Fruit fly (Drosophila melanogaster) whole organism, embryonic: ENCODE data around the gene CG1910.

ENCODE experiments used
- ATbp ChIP-seq: fragments of 200-800 bp; sonication (Bioruptor generic); optimal IDR thresholded peaks from 2 replicates; lab custom pipeline; 2017; ENCODE audit warnings: missing biosample characterization, mild to moderate bottlenecking, missing genetic modification characterization, missing genetic modification reagents
- CG11695 ChIP-seq: fragments of 200-800 bp; sonication (Bioruptor generic); IDR thresholded peaks from 3 replicates; pipeline ENCODE4 v1.3.6; 2022; ENCODE audit warnings: missing biosample characterization, missing genetic modification characterization
- CG12155 ChIP-seq: fragments of 200-800 bp; sonication (Bioruptor generic); optimal IDR thresholded peaks from 3 replicates; lab custom pipeline; 2016; ENCODE audit warnings: missing biosample characterization, missing genetic modification characterization
- CG12219 ChIP-seq: fragments of 200-800 bp; sonication (Bioruptor generic); optimal IDR thresholded peaks from 3 replicates; lab custom pipeline; 2018; ENCODE audit warnings: missing biosample characterization, mild to moderate bottlenecking, missing genetic modification characterization
- CG12236 ChIP-seq: fragments of 200-800 bp; sonication (Bioruptor generic); optimal IDR thresholded peaks from 2 replicates; lab custom pipeline; 2016; ENCODE audit warnings: missing biosample characterization, missing genetic modification characterization
- CG1233 ChIP-seq: fragments of 200-800 bp; sonication (Bioruptor generic); optimal IDR thresholded peaks from 4 replicates; lab custom pipeline; 2018; ENCODE audit warnings: missing biosample characterization, mild to moderate bottlenecking, missing genetic modification characterization
- CG13624 ChIP-seq: fragments of 200-800 bp; sonication (Bioruptor generic); optimal IDR thresholded peaks from 2 replicates; lab custom pipeline; 2016; ENCODE audit warnings: missing biosample characterization, missing genetic modification characterization
- CG14965 ChIP-seq: fragments of 200-800 bp; sonication (Bioruptor generic); optimal IDR thresholded peaks from 2 replicates; lab custom pipeline; 2016; ENCODE audit warnings: missing biosample characterization, missing genetic modification characterization, borderline replicate concordance
- CG16779 ChIP-seq: fragments of 200-800 bp; sonication (Bioruptor generic); IDR thresholded peaks from 2 replicates; pipeline ENCODE4 v1.3.6; 2022; ENCODE audit warnings: missing biosample characterization, missing genetic modification characterization
- CG16863 ChIP-seq: fragments of 200-800 bp; sonication (Bioruptor generic); optimal IDR thresholded peaks from 3 replicates; lab custom pipeline; 2016; ENCODE audit warnings: missing biosample characterization, missing genetic modification characterization
- CG17328 ChIP-seq: fragments of 200-800 bp; sonication (Bioruptor generic); IDR thresholded peaks from 2 replicates; pipeline ENCODE4 v1.3.6; 2022; ENCODE audit warnings: missing biosample characterization, missing genetic modification characterization
- CG17568 ChIP-seq: fragments of 200-800 bp; sonication (Bioruptor generic); optimal IDR thresholded peaks from 2 replicates; lab custom pipeline; 2018; ENCODE audit warnings: missing biosample characterization, mild to moderate bottlenecking, missing genetic modification characterization, moderate library complexity
- CG17912 ChIP-seq: fragments of 200-800 bp; sonication (Bioruptor generic); optimal IDR thresholded peaks from 2 replicates; lab custom pipeline; 2018; ENCODE audit warnings: missing biosample characterization, mild to moderate bottlenecking, missing genetic modification characterization
- CG2889 ChIP-seq: fragments of 200-800 bp; sonication (Bioruptor generic); IDR thresholded peaks from 3 replicates; pipeline ENCODE4 v1.3.6; 2022; ENCODE audit warnings: missing biosample characterization, missing genetic modification characterization
- CG30020 ChIP-seq: fragments of 200-800 bp; optimal IDR thresholded peaks from 2 replicates; lab custom pipeline; 2019; ENCODE audit warnings: missing biosample characterization, mild to moderate bottlenecking, missing genetic modification characterization, moderate library complexity
- CG5953 ChIP-seq: fragments of 200-800 bp; sonication (Bioruptor generic); IDR thresholded peaks from 2 replicates; pipeline ENCODE4 v1.3.6; 2022; ENCODE audit warnings: missing biosample characterization, missing genetic modification characterization
- CG6654 ChIP-seq: fragments of 200-800 bp; sonication (Bioruptor generic); optimal IDR thresholded peaks from 2 replicates; lab custom pipeline; 2017; ENCODE audit warnings: missing biosample characterization, mild to moderate bottlenecking, missing genetic modification characterization
- CG8478 ChIP-seq: fragments of >200 bp; optimal IDR thresholded peaks from 2 replicates; lab custom pipeline; 2018
- CG8924 ChIP-seq: fragments of 200-800 bp; optimal IDR thresholded peaks from 3 replicates; lab custom pipeline; 2019; ENCODE audit warnings: missing biosample characterization, mild to moderate bottlenecking, missing genetic modification characterization, moderate library complexity
- CoRest ChIP-seq: fragments of 200-800 bp; sonication (Bioruptor generic); optimal IDR thresholded peaks from 3 replicates; lab custom pipeline; 2018; ENCODE audit warnings: missing biosample characterization, mild to moderate bottlenecking, missing genetic modification characterization, moderate library complexity
- Dek ChIP-seq: fragments of 200-800 bp; sonication (Bioruptor generic); optimal IDR thresholded peaks from 3 replicates; lab custom pipeline; 2019; ENCODE audit warnings: missing biosample characterization, mild to moderate bottlenecking, missing genetic modification characterization, moderate library complexity
- E2f1 ChIP-seq: fragments of 200-800 bp; sonication (Bioruptor generic); IDR thresholded peaks from 2 replicates; pipeline ENCODE4 v1.3.6; 2022; ENCODE audit warnings: missing biosample characterization, missing genetic modification characterization
- Eip74EF ChIP-seq, 2 experiments: fragments of 200-800 bp in 1 of 2; fragments of >200 bp in 1 of 2; sonication (Bioruptor generic) in 1 of 2; optimal IDR thresholded peaks; 2 replicates each; lab custom pipeline; 2017 to 2019; ENCODE audit warnings: missing biosample characterization in 2 of 2, missing genetic modification characterization in 2 of 2, mild to moderate bottlenecking in 1 of 2, moderate library complexity in 1 of 2
- Hand ChIP-seq: fragments of 200-800 bp; sonication (Bioruptor generic); optimal IDR thresholded peaks from 2 replicates; lab custom pipeline; 2017; ENCODE audit warnings: mild to moderate bottlenecking, missing biosample characterization, missing genetic modification reagents, missing genetic modification characterization
- Hmx ChIP-seq: fragments of 200-800 bp; sonication (Bioruptor generic); optimal IDR thresholded peaks from 2 replicates; lab custom pipeline; 2016; ENCODE audit warnings: missing biosample characterization, missing genetic modification characterization
- Mrtf ChIP-seq: fragments of 200-800 bp; sonication (Bioruptor generic); IDR thresholded peaks from 3 replicates; pipeline ENCODE4 v1.3.6; 2022; ENCODE audit warnings: missing biosample characterization, missing genetic modification characterization
- NC2β ChIP-seq: fragments of 200-800 bp; sonication (Bioruptor generic); optimal IDR thresholded peaks from 2 replicates; lab custom pipeline; 2016; ENCODE audit warnings: missing biosample characterization, missing genetic modification characterization
- Neu2 ChIP-seq: fragments of 200-800 bp; sonication (Bioruptor generic); optimal IDR thresholded peaks from 3 replicates; lab custom pipeline; 2016; ENCODE audit warnings: missing biosample characterization, missing genetic modification characterization, borderline replicate concordance
- NfI ChIP-seq: fragments of 200-800 bp; sonication (Bioruptor generic); optimal IDR thresholded peaks from 3 replicates; lab custom pipeline; 2018; ENCODE audit warnings: missing biosample characterization, mild to moderate bottlenecking, missing genetic modification characterization, moderate library complexity
- Ssrp ChIP-seq: fragments of 200-800 bp; sonication (Bioruptor generic); optimal IDR thresholded peaks from 2 replicates; lab custom pipeline; 2018; ENCODE audit warnings: missing biosample characterization, mild to moderate bottlenecking, missing genetic modification characterization, moderate library complexity
- Stat92E ChIP-seq, 3 experiments: fragments of >200 bp in 2 of 3; fragments of 200-800 bp in 1 of 3; sonication (Bioruptor generic) in 1 of 3; optimal IDR thresholded peaks; 2 replicates each; lab custom pipeline; 2017 to 2019; ENCODE audit warnings: missing biosample characterization in 3 of 3, missing genetic modification characterization in 3 of 3, mild to moderate bottlenecking in 1 of 3, moderate library complexity in 1 of 3
- YL-1 ChIP-seq: fragments of 200-800 bp; sonication (Bioruptor generic); optimal IDR thresholded peaks from 3 replicates; lab custom pipeline; 2017; ENCODE audit warnings: missing biosample characterization, mild to moderate bottlenecking, missing genetic modification characterization
- ara ChIP-seq: fragments of 200-800 bp; sonication (Bioruptor generic); IDR thresholded peaks from 2 replicates; pipeline ENCODE4 v1.3.6; 2022; ENCODE audit warnings: missing biosample characterization, missing genetic modification characterization
- btn ChIP-seq: fragments of 200-800 bp; sonication (Bioruptor generic); optimal IDR thresholded peaks from 2 replicates; lab custom pipeline; 2016; ENCODE audit warnings: missing biosample characterization, missing genetic modification characterization
- da ChIP-seq: fragments of 200-800 bp; sonication (Bioruptor generic); optimal IDR thresholded peaks from 2 replicates; lab custom pipeline; 2016; ENCODE audit warnings: missing biosample characterization, missing genetic modification characterization
- dati ChIP-seq: fragments of 200-800 bp; sonication (Bioruptor generic); IDR thresholded peaks from 2 replicates; pipeline ENCODE4 v1.3.6; 2022; ENCODE audit warnings: missing biosample characterization, missing genetic modification characterization
- en ChIP-seq: fragments of 200-800 bp; sonication (Bioruptor generic); optimal IDR thresholded peaks from 2 replicates; lab custom pipeline; 2016; ENCODE audit warnings: missing biosample characterization, missing genetic modification characterization
- gcm2 ChIP-seq: fragments of 200-800 bp; sonication (Bioruptor generic); optimal IDR thresholded peaks from 2 replicates; lab custom pipeline; 2016; ENCODE audit warnings: missing biosample characterization, missing genetic modification characterization
- gsb ChIP-seq: fragments of 200-800 bp; sonication (Bioruptor generic); IDR thresholded peaks from 2 replicates; pipeline ENCODE4 v1.3.6; 2022; ENCODE audit warnings: missing biosample characterization, missing genetic modification characterization
- hb ChIP-seq: fragments of 200-800 bp; sonication (Bioruptor generic); IDR thresholded peaks from 3 replicates; pipeline ENCODE4 v1.3.6; 2022; ENCODE audit warnings: missing biosample characterization, missing genetic modification characterization; ENCODE audit not compliant: partially characterized antibody
- knrl ChIP-seq: fragments of 200-800 bp; sonication (Bioruptor generic); IDR thresholded peaks from 3 replicates; pipeline ENCODE4 v1.3.6; 2022; ENCODE audit warnings: missing biosample characterization, missing genetic modification characterization; ENCODE audit not compliant: partially characterized antibody
- nmo ChIP-seq: fragments of 200-800 bp; sonication (Bioruptor generic); optimal IDR thresholded peaks from 2 replicates; lab custom pipeline; 2018; ENCODE audit warnings: missing biosample characterization, mild to moderate bottlenecking, missing genetic modification characterization, moderate library complexity
- pita ChIP-seq: fragments of 200-800 bp; sonication (Bioruptor generic); optimal IDR thresholded peaks from 2 replicates; lab custom pipeline; 2017; ENCODE audit warnings: missing biosample characterization, mild to moderate bottlenecking, missing genetic modification characterization
- schlank ChIP-seq: fragments of 200-800 bp; sonication (Bioruptor generic); optimal IDR thresholded peaks from 2 replicates; lab custom pipeline; 2018; ENCODE audit warnings: missing biosample characterization, mild to moderate bottlenecking, missing genetic modification characterization
- slou ChIP-seq: fragments of 200-800 bp; sonication (Bioruptor generic); optimal IDR thresholded peaks from 3 replicates; lab custom pipeline; 2016; ENCODE audit warnings: missing biosample characterization, missing genetic modification characterization
- tgo ChIP-seq: fragments of 200-800 bp; sonication (Bioruptor generic); IDR thresholded peaks from 3 replicates; pipeline ENCODE4 v1.3.6; 2022; ENCODE audit warnings: missing biosample characterization, missing genetic modification characterization
- unc-4 ChIP-seq: fragments of 200-800 bp; sonication (Bioruptor generic); IDR thresholded peaks from 2 replicates; pipeline ENCODE4 v1.3.6; 2022; ENCODE audit warnings: missing biosample characterization, missing genetic modification characterization; ENCODE audit not compliant: partially characterized antibody
- zen ChIP-seq: fragments of 200-800 bp; sonication (Bioruptor generic); optimal IDR thresholded peaks from 3 replicates; lab custom pipeline; 2018; ENCODE audit warnings: missing biosample characterization, mild to moderate bottlenecking, missing genetic modification characterization, moderate library complexity

CG1910 gene

DNA sequence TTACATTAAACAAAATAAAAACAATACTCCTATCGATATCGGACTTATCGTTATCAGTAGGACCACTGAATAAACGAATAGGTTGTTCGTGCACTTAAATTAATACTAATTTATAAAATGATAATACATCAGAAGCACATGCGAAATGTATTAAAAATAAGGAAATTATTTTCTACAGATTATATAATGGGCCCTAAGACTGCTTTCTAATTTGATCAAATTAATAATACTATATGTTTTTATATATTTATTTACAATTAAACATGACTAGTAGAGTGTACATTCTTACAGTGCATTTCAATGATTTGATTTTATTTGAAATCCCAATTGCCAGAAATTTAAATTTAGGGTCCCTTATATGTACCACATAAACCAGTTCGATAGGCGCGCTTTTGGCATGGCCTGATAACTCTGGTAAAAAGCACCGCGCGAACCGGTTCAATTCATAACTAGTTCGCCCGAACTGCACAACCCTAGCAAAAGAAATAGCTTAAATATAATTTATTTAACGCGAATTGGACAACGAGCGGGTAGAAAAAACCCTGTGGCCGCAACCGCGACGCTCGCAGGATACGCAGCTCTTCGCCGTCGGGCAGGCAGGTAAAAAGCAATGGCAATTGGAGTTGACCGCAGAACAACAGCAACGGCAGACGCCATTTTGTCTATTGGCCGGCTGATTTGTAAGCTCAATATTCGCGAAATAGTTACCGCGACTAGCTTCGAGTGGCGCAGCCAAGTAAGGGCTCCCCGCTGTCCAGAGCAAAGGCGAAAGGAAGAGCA, 29.3 kb downstream of the CG1910 start, which contains the start of the genes CG2126 and faf (continued):
- peak; percentile 42 for TF ChIP-seq CG17912 (GFP tag; lab: Kevin White, UChicago)
- TF ChIP-seq CG16779 (GFP tag; lab: Robert Waterston, UW): no peak
- peak; percentile 64 for TF ChIP-seq zen (tag; lab: Kevin White, UChicago)
- peak; percentile 62; the same call in 1 of the 2 replicates for TF ChIP-seq ara
- TF ChIP-seq CG17568: no peak
- peak; percentile 13 for TF ChIP-seq CG16863
- peak; percentile 16 for TF ChIP-seq slou
- TF ChIP-seq unc-4 (GFP tag; lab: Robert Waterston, UW): peak; percentile 50; the same call in 1 of the 2 replicates
- TF ChIP-seq NC2β (GFP tag; lab: Kevin White, UChicago): peak; percentile 49
- no peak for TF ChIP-seq Hmx
- TF ChIP-seq Neu2 (GFP tag; lab: Kevin White, UChicago): no peak
- TF ChIP-seq hb (GFP tag; lab: Robert Waterston, UW): no peak
- TF ChIP-seq CG5953 (GFP tag; lab: Robert Waterston, UW): 0 out of 2 replicates have a peak, but pooled peaks have one; percentile 29
- peak; percentile 41 for TF ChIP-seq schlank (tag; lab: Kevin White, UChicago)
- TF ChIP-seq CG11695 (GFP tag; lab: Robert Waterston, UW): peak; percentile 76; the same call in 2 of the 3 replicates
- peak; percentile 90 for TF ChIP-seq CG8924
- TF ChIP-seq CG2889 (GFP tag; lab: Robert Waterston, UW): peak; percentile 56; the same call in 2 of the 3 replicates
- TF ChIP-seq tgo (GFP tag; lab: Robert Waterston, UW): peak; percentile 75
- TF ChIP-seq Dek: peak; percentile 79
- no peak for TF ChIP-seq pita (GFP tag; lab: Kevin White, UChicago)
- peak; percentile 23 for TF ChIP-seq Hand (GFP tag; lab: Kevin White, UChicago)
- TF ChIP-seq Ssrp (tag; lab: Kevin White, UChicago): peak; percentile 80
- no peak for TF ChIP-seq dati (GFP tag; lab: Robert Waterston, UW)
- TF ChIP-seq en: no peak
- TF ChIP-seq Eip74EF (GFP tag; optimal IDR thresholded peaks at IDR 0.05; lab: Kevin White, UChicago): peak in 1 of 2 experiments; percentile 62
- TF ChIP-seq Mrtf: peak; percentile 47; the same call in 1 of the 3 replicates
- no peak for TF ChIP-seq CG14965 (GFP tag; lab: Kevin White, UChicago)
- peak; percentile 76 for TF ChIP-seq CG17328 (GFP tag; lab: Robert Waterston, UW)
- TF ChIP-seq CG13624: peak; percentile 37
- TF ChIP-seq CG6654 (GFP tag; lab: Kevin White, UChicago): peak; percentile 29
- no peak for TF ChIP-seq ATbp (GFP tag; lab: Kevin White, UChicago)
- no peak for TF ChIP-seq Stat92E (GFP tag; optimal IDR thresholded peaks at IDR 0.05; lab: Kevin White, UChicago)
- peak; percentile 43; the same call in 2 of the 3 replicates for TF ChIP-seq knrl (GFP tag; lab: Robert Waterston, UW)
- peak; percentile 75 for TF ChIP-seq CG12155 (GFP tag; lab: Kevin White, UChicago)
- TF ChIP-seq nmo (GFP tag; lab: Kevin White, UChicago): peak; percentile 88
- peak; percentile 50; the same call in 1 of the 2 replicates for TF ChIP-seq gsb
- TF ChIP-seq da: no peak
- TF ChIP-seq CG8478 (lab: Kevin White, UChicago): no peak
- TF ChIP-seq YL-1 (GFP tag; lab: Kevin White, UChicago): peak; percentile 12
- no peak for TF ChIP-seq CG12236 (GFP tag; lab: Kevin White, UChicago)
- peak; percentile 86 for TF ChIP-seq CoRest (tag; lab: Kevin White, UChicago)
- peak; percentile 66 for TF ChIP-seq E2f1 (GFP tag; lab: Robert Waterston, UW)
- peak; percentile 33 for TF ChIP-seq CG12219 (GFP tag; lab: Kevin White, UChicago)
- no peak for TF ChIP-seq btn
- TF ChIP-seq CG1233 (GFP tag; lab: Kevin White, UChicago): peak; percentile 71
- TF ChIP-seq NfI (GFP tag; lab: Kevin White, UChicago): peak; percentile 78
- peak; percentile 65 for TF ChIP-seq CG30020 (tag; lab: Kevin White, UChicago)
- TF ChIP-seq gcm2 (GFP tag; lab: Kevin White, UChicago): no peak
